Worm (Caenorhabditis elegans) whole organism, early embryonic: Measurements from ENCODE around the gene lin-25.

Experiments
- ama-1 ChIP-seq: fragments of 150-350 bp; optimal IDR thresholded peaks from 2 replicates; lab custom pipeline; 2014
- flt-1 ChIP-seq: fragments of 200-800 bp; sonication (Bioruptor generic); IDR thresholded peaks from 2 replicates; pipeline ENCODE4 v1.3.6; 2022; ENCODE audit warnings: missing genetic modification characterization, missing compliant biosample characterization
- hmbx-1 ChIP-seq: sonication (generic microtip); optimal IDR thresholded peaks from 2 replicates; lab custom pipeline; 2016; ENCODE audit warnings: mild to moderate bottlenecking, missing genetic modification characterization, missing compliant biosample characterization
- hmg-4 ChIP-seq: fragments of 200-800 bp; sonication (Bioruptor generic); optimal IDR thresholded peaks from 2 replicates; lab custom pipeline; 2018; ENCODE audit warnings: mild to moderate bottlenecking, missing genetic modification characterization, missing compliant biosample characterization
- pes-1 ChIP-seq: fragments of 200-800 bp; sonication (Bioruptor generic); IDR thresholded peaks from 2 replicates; pipeline ENCODE4 v1.3.6; 2022; ENCODE audit warnings: missing genetic modification reagents, missing genetic modification characterization, missing compliant biosample characterization
- scrt-1 ChIP-seq: fragments of 200-800 bp; sonication (Bioruptor generic); IDR thresholded peaks from 2 replicates; pipeline ENCODE4 v1.3.6; 2022; ENCODE audit warnings: missing genetic modification characterization, missing compliant biosample characterization
- tbx-11 ChIP-seq: fragments of 200-800 bp; sonication (Bioruptor generic); IDR thresholded peaks from 2 replicates; pipeline ENCODE4 v1.3.6; 2022; ENCODE audit warnings: missing genetic modification characterization, missing compliant biosample characterization
- tra-4 ChIP-seq: sonication (generic microtip); optimal IDR thresholded peaks from 2 replicates; lab custom pipeline; 2017; ENCODE audit warnings: missing genetic modification characterization, missing compliant biosample characterization

DNA sequence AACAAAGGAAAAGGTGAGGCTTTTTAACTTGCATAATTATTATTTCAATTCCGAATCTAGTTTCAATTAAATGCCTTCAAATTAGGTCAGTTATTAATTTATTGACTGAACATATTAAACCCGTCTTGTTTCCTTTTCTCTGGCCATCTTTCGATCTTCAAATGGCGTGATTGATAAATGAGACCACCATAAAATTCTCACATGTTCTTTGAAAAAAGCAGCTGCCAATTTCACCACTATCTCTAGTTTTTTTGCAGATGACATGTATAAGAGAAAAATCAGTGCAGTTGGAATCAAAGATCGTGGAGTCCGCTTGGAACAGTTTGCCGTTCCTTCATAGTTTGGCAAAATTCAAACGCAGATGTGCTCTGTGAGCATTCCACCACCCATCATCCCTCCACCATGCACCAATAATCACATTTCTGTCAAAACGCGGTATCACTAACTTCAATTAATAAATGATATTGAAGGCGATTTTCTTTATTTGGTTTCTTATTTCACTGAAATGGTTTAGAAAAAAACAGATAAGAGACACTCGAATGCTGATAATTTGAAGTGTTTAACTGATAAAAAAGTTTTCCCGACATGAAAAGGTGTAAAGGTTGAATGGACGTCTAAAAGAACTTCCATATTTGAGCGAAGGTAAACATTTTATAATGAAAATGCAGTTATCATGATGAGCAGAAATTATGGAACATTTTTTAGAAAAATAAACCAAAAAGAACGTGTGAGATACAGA, 11.8 kb upstream of the lin-25 start:
- TF ChIP-seq hmg-4 (GFP tag; lab: Kevin White, UChicago) (no peak), flt-1 (no peak), tbx-11 (GFP tag; lab: Robert Waterston, UW) (no peak), scrt-1 (GFP tag; lab: Robert Waterston, UW) (no peak), ama-1 (no peak), pes-1 (GFP tag; lab: Robert Waterston, UW) (no peak), tra-4 (tag; lab: Kevin White, UChicago) (no peak), hmbx-1 (no peak)
